Worm (Caenorhabditis elegans) whole organism, L2 larva: ENCODE data around the gene sel-1.

Experiments
- C34F6.9 ChIP-seq: fragments of 150-350 bp; optimal IDR thresholded peaks from 2 replicates; lab custom pipeline; 2014; ENCODE audit warnings: missing biosample characterization, missing genetic modification characterization
- F13H6.1 ChIP-seq: sonication (generic microtip); optimal IDR thresholded peaks from 2 replicates; lab custom pipeline; 2016; ENCODE audit warnings: missing genetic modification characterization, missing compliant biosample characterization
- R02D3.7 ChIP-seq: fragments of 150-350 bp; optimal IDR thresholded peaks from 2 replicates; lab custom pipeline; 2014; ENCODE audit warnings: missing biosample characterization, missing genetic modification characterization
- Y55F3AM.14 ChIP-seq: fragments of 200-800 bp; sonication (Bioruptor generic); optimal IDR thresholded peaks from 2 replicates; lab custom pipeline; 2018; ENCODE audit warnings: mild to moderate bottlenecking, missing genetic modification characterization, missing compliant biosample characterization
- ZK546.5 ChIP-seq: sonication (generic microtip); optimal IDR thresholded peaks from 2 replicates; lab custom pipeline; 2017; ENCODE audit warnings: missing biosample characterization, missing genetic modification characterization
- alr-1 ChIP-seq: fragments of 150-350 bp; optimal IDR thresholded peaks from 2 replicates; lab custom pipeline; 2014; ENCODE audit warnings: missing biosample characterization, missing genetic modification characterization
- aly-2 ChIP-seq: fragments of 150-350 bp; optimal IDR thresholded peaks from 2 replicates; lab custom pipeline; 2014; ENCODE audit warnings: missing biosample characterization, missing genetic modification characterization
- ama-1 ChIP-seq: fragments of 150-350 bp; optimal IDR thresholded peaks from 2 replicates; lab custom pipeline; 2018; ENCODE audit warnings: inconsistent platforms
- blmp-1 ChIP-seq: sonication (generic microtip); optimal IDR thresholded peaks from 2 replicates; lab custom pipeline; 2017; ENCODE audit warnings: missing genetic modification characterization, mild to moderate bottlenecking, missing compliant biosample characterization, antibody characterized with exemption, moderate library complexity; ENCODE audit not compliant: insufficient read depth
- ceh-16 ChIP-seq: fragments of 150-350 bp; optimal IDR thresholded peaks from 2 replicates; lab custom pipeline; 2014; ENCODE audit warnings: missing biosample characterization, missing genetic modification characterization
- ceh-82 ChIP-seq: fragments of 150-350 bp; optimal IDR thresholded peaks from 2 replicates; lab custom pipeline; 2014; ENCODE audit warnings: missing biosample characterization, missing genetic modification characterization
- crh-2 ChIP-seq: sonication (generic microtip); optimal IDR thresholded peaks from 2 replicates; lab custom pipeline; 2017; ENCODE audit warnings: missing biosample characterization, missing genetic modification characterization
- dmd-4 ChIP-seq: sonication (generic microtip); optimal IDR thresholded peaks from 2 replicates; lab custom pipeline; 2017; ENCODE audit warnings: missing biosample characterization, missing genetic modification characterization
- egl-27 ChIP-seq: sonication (generic microtip); optimal IDR thresholded peaks from 3 replicates; lab custom pipeline; 2017; ENCODE audit warnings: missing biosample characterization, missing genetic modification reagents, missing genetic modification characterization
- elt-1 ChIP-seq: fragments of 150-350 bp; optimal IDR thresholded peaks from 2 replicates; lab custom pipeline; 2014; ENCODE audit warnings: missing biosample characterization, missing genetic modification characterization
- elt-3 ChIP-seq: sonication (generic microtip); optimal IDR thresholded peaks from 2 replicates; lab custom pipeline; 2017; ENCODE audit warnings: missing biosample characterization, missing genetic modification characterization
- fos-1 ChIP-seq: fragments of 150-350 bp; optimal IDR thresholded peaks from 2 replicates; lab custom pipeline; 2014; ENCODE audit warnings: missing biosample characterization, missing genetic modification characterization
- gmeb-1 ChIP-seq: fragments of 150-350 bp; optimal IDR thresholded peaks from 2 replicates; lab custom pipeline; 2014; ENCODE audit warnings: missing biosample characterization, missing genetic modification characterization
- lin-11 ChIP-seq: fragments of 150-350 bp; sonication (generic microtip); optimal IDR thresholded peaks from 2 replicates; lab custom pipeline; 2014; ENCODE audit warnings: missing biosample characterization, missing genetic modification characterization, inconsistent platforms, mixed read lengths
- lin-13 ChIP-seq: fragments of 150-350 bp; optimal IDR thresholded peaks from 2 replicates; lab custom pipeline; 2014; ENCODE audit warnings: missing biosample characterization, missing genetic modification reagents, missing genetic modification characterization
- lin-39 ChIP-seq: fragments of 150-350 bp; optimal IDR thresholded peaks from 2 replicates; lab custom pipeline; 2014; ENCODE audit warnings: missing biosample characterization, missing genetic modification reagents, missing genetic modification characterization
- lsy-2 ChIP-seq, 2 experiments: fragments of 150-350 bp in 1 of 2; sonication (generic microtip) in 1 of 2; optimal IDR thresholded peaks; 2 replicates each; lab custom pipeline; 2014 to 2017; ENCODE audit warnings: missing biosample characterization in 2 of 2, missing genetic modification characterization in 2 of 2
- mab-5 ChIP-seq: fragments of 150-350 bp; optimal IDR thresholded peaks from 2 replicates; lab custom pipeline; 2014; ENCODE audit warnings: missing biosample characterization, missing genetic modification characterization
- mbf-1 ChIP-seq: sonication (generic microtip); optimal IDR thresholded peaks from 2 replicates; lab custom pipeline; 2017; ENCODE audit warnings: missing biosample characterization, missing genetic modification characterization
- mdl-1 ChIP-seq, 2 experiments: fragments of 150-350 bp in 1 of 2; sonication (generic microtip) in 1 of 2; optimal IDR thresholded peaks; 2 replicates each; lab custom pipeline; 2017; ENCODE audit warnings: missing biosample characterization in 2 of 2, missing genetic modification characterization in 2 of 2
- nhr-10 ChIP-seq: sonication (generic microtip); optimal IDR thresholded peaks from 2 replicates; lab custom pipeline; 2017; ENCODE audit warnings: missing biosample characterization, missing genetic modification characterization
- nhr-11 ChIP-seq: fragments of 150-350 bp; optimal IDR thresholded peaks from 2 replicates; lab custom pipeline; 2014; ENCODE audit warnings: missing biosample characterization, missing genetic modification characterization
- nhr-12 ChIP-seq: fragments of 150-350 bp; optimal IDR thresholded peaks from 2 replicates; lab custom pipeline; 2014; ENCODE audit warnings: missing biosample characterization, missing genetic modification characterization
- nhr-129 ChIP-seq: fragments of 150-350 bp; optimal IDR thresholded peaks from 2 replicates; lab custom pipeline; 2014; ENCODE audit warnings: missing biosample characterization, missing genetic modification characterization
- nhr-21 ChIP-seq: fragments of 150-350 bp; optimal IDR thresholded peaks from 2 replicates; lab custom pipeline; 2014; ENCODE audit warnings: missing biosample characterization, missing genetic modification characterization
- nhr-23 ChIP-seq: fragments of 150-350 bp; optimal IDR thresholded peaks from 2 replicates; lab custom pipeline; 2014; ENCODE audit warnings: missing biosample characterization, missing genetic modification reagents, missing genetic modification characterization
- nhr-237 ChIP-seq: fragments of 150-350 bp; optimal IDR thresholded peaks from 2 replicates; lab custom pipeline; 2014; ENCODE audit warnings: missing biosample characterization, missing genetic modification characterization
- nhr-25 ChIP-seq: fragments of 150-350 bp; sonication (generic microtip); optimal IDR thresholded peaks from 3 replicates; lab custom pipeline; 2014; ENCODE audit warnings: missing biosample characterization, missing genetic modification characterization
- nhr-6 ChIP-seq: fragments of 150-350 bp; optimal IDR thresholded peaks from 2 replicates; lab custom pipeline; 2014; ENCODE audit warnings: missing biosample characterization, missing genetic modification characterization
- nhr-77 ChIP-seq: fragments of 150-350 bp; optimal IDR thresholded peaks from 2 replicates; lab custom pipeline; 2014; ENCODE audit warnings: missing biosample characterization, missing genetic modification characterization
- peb-1 ChIP-seq: fragments of 150-350 bp; optimal IDR thresholded peaks from 2 replicates; lab custom pipeline; 2014; ENCODE audit warnings: missing biosample characterization, missing genetic modification characterization
- sem-4 ChIP-seq: fragments of 150-350 bp; optimal IDR thresholded peaks from 2 replicates; lab custom pipeline; 2014; ENCODE audit warnings: missing biosample characterization, missing genetic modification reagents, missing genetic modification characterization
- skn-1 ChIP-seq: sonication (generic microtip); optimal IDR thresholded peaks from 2 replicates; lab custom pipeline; 2017; ENCODE audit warnings: missing biosample characterization, missing genetic modification characterization
- sma-3 ChIP-seq: sonication (generic microtip); optimal IDR thresholded peaks from 2 replicates; lab custom pipeline; 2016; ENCODE audit warnings: missing genetic modification reagents, missing genetic modification characterization, missing compliant biosample characterization
- sma-9 ChIP-seq, 2 experiments: fragments of 150-350 bp in 1 of 2; sonication (generic microtip) in 1 of 2; optimal IDR thresholded peaks; 2 replicates each; lab custom pipeline; 2014 to 2016; ENCODE audit warnings: missing genetic modification characterization in 2 of 2, mild to moderate bottlenecking in 1 of 2, missing biosample characterization in 1 of 2, missing compliant biosample characterization in 1 of 2, missing genetic modification reagents in 1 of 2, moderate library complexity in 1 of 2
- snpc-4 ChIP-seq: fragments of 150-350 bp; optimal IDR thresholded peaks from 2 replicates; lab custom pipeline; 2014; ENCODE audit warnings: missing biosample characterization, missing genetic modification characterization
- unc-39 ChIP-seq: fragments of 150-350 bp; optimal IDR thresholded peaks from 2 replicates; lab custom pipeline; 2014; ENCODE audit warnings: missing biosample characterization, missing genetic modification characterization
- unc-55 ChIP-seq: fragments of 150-350 bp; sonication (generic microtip); optimal IDR thresholded peaks from 3 replicates; lab custom pipeline; 2014; ENCODE audit warnings: missing biosample characterization, missing genetic modification reagents, missing genetic modification characterization
- unc-62 ChIP-seq: fragments of 150-350 bp; optimal IDR thresholded peaks from 2 replicates; lab custom pipeline; 2014; ENCODE audit warnings: missing biosample characterization, missing genetic modification reagents, missing genetic modification characterization
- zag-1 ChIP-seq: fragments of 150-350 bp; optimal IDR thresholded peaks from 2 replicates; lab custom pipeline; 2014; ENCODE audit warnings: missing biosample characterization, missing genetic modification characterization
- ztf-1 ChIP-seq: fragments of 200-800 bp; sonication (Bioruptor generic); conservative IDR thresholded peaks from 2 replicates; pipeline ENCODE4 v1.3.6; 2022; ENCODE audit warnings: missing genetic modification characterization, missing compliant biosample characterization
- ztf-11 ChIP-seq: sonication (generic microtip); optimal IDR thresholded peaks from 2 replicates; lab custom pipeline; 2017; ENCODE audit warnings: missing biosample characterization, missing genetic modification characterization
- ztf-4 ChIP-seq: fragments of 150-350 bp; optimal IDR thresholded peaks from 2 replicates; lab custom pipeline; 2014; ENCODE audit warnings: missing biosample characterization, missing genetic modification characterization

The sel-1 gene

DNA sequence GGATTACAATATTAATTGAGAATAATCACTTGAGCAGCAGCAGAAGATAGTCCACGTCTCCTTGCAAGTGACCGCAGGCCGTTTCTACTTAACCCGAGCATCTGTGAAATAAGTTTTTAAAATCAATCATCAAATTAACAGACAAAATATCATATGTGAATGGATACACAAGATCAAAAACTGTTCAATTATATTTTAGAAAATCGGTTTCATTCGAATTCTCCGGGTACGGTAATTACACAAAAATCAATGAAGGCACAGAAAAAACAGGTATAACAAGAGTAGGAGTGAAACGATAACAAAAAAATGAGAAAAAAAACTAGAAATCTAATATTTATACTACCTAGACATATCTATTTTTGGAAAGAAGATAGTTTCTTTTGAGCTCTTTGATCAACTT is 35.7 kb downstream of the sel-1 start, which contains the start of gene mma-1:
Gene mma-1 (minus strand): TSS at position 101 of the 400 bp plus-strand sequence.
- TF ChIP-seq ceh-82 (tag; lab: Kevin White, UChicago) = no peak
- TF ChIP-seq nhr-11 (tag; lab: Kevin White, UChicago) = no peak
- no peak for TF ChIP-seq C34F6.9
- no peak for TF ChIP-seq nhr-77
- TF ChIP-seq elt-3 = no peak
- TF ChIP-seq, all 48 proteins: peak for 0

DNA sequence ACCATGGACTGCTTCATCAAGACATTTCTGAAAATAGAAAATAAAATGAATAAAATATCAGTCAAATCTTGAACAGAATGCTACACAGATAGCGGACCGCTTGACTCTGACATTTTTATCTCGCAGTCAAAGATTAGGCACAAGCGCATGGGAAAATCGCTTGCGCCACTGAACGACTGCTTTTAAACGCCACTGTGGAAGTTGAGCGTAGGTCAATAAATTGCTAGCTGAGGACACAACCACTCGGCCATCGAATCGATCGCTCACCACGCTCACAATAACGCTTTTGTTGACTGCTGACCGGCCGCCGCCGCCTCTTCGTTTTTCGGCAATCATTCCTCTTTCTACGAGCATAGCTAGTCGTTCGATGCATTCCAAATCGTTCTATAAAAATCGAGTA is 36.3 kb downstream of the sel-1 start:
- TF ChIP-seq unc-39 (tag; lab: Kevin White, UChicago) = no peak
- no peak for TF ChIP-seq mab-5 (tag; lab: Kevin White, UChicago)
- no peak for TF ChIP-seq zag-1 (tag; lab: Kevin White, UChicago)
- no peak for TF ChIP-seq lin-39 (tag; lab: Kevin White, UChicago)
- no peak for TF ChIP-seq elt-3
- peak; percentile 55 for TF ChIP-seq lin-13 (GFP tag; lab: Kevin White, UChicago)
- TF ChIP-seq ceh-16 = no peak
- TF ChIP-seq F13H6.1 = peak; percentile 44
- TF ChIP-seq lin-11 (tag; lab: Kevin White, UChicago) = peak; percentile 18
- no peak for TF ChIP-seq nhr-25 (tag; lab: Kevin White, UChicago)
- TF ChIP-seq nhr-237 (tag; lab: Kevin White, UChicago) = no peak
- TF ChIP-seq blmp-1 (tag; lab: Kevin White, UChicago) = no peak
- no peak for TF ChIP-seq elt-1 (tag; lab: Kevin White, UChicago)
- TF ChIP-seq lsy-2 (tag; optimal IDR thresholded peaks at IDR 0.05; lab: Kevin White, UChicago) = peak in 1 of 2 experiments; percentile 41
- no peak for TF ChIP-seq ceh-82 (tag; lab: Kevin White, UChicago)
- no peak for TF ChIP-seq Y55F3AM.14 (GFP tag; lab: Kevin White, UChicago)
- no peak for TF ChIP-seq R02D3.7
- TF ChIP-seq dmd-4 (tag; lab: Kevin White, UChicago) = no peak
- peak; percentile 26 for TF ChIP-seq crh-2 (tag; lab: Kevin White, UChicago)
- no peak for TF ChIP-seq nhr-10
- TF ChIP-seq peb-1 (tag; lab: Kevin White, UChicago) = no peak
- TF ChIP-seq ztf-4 (tag; lab: Kevin White, UChicago) = no peak
- TF ChIP-seq snpc-4 (tag; lab: Kevin White, UChicago) = no peak
- no peak for TF ChIP-seq ama-1 (lab: Kevin White, UChicago)
- no peak for TF ChIP-seq nhr-77
- no peak for TF ChIP-seq ztf-1
- TF ChIP-seq gmeb-1 (tag; lab: Kevin White, UChicago) = peak; percentile 51
- TF ChIP-seq sma-3 (GFP tag; lab: Kevin White, UChicago) = peak; percentile 55
- TF ChIP-seq aly-2 (tag; lab: Kevin White, UChicago) = no peak
- TF ChIP-seq sem-4 (tag; lab: Kevin White, UChicago) = no peak
- TF ChIP-seq mdl-1 (tag; optimal IDR thresholded peaks at IDR 0.05; lab: Kevin White, UChicago) = no peak
- no peak for TF ChIP-seq skn-1 (tag; lab: Kevin White, UChicago)
- TF ChIP-seq nhr-129 (tag; lab: Kevin White, UChicago) = peak; percentile 70
- peak; percentile 29 for TF ChIP-seq egl-27
- no peak for TF ChIP-seq unc-62 (GFP tag; lab: Kevin White, UChicago)
- peak; percentile 48 for TF ChIP-seq nhr-21
- no peak for TF ChIP-seq nhr-11 (tag; lab: Kevin White, UChicago)
- peak; percentile 37 for TF ChIP-seq C34F6.9
- TF ChIP-seq fos-1 (tag; lab: Kevin White, UChicago) = peak; percentile 16
- TF ChIP-seq sma-9 (GFP tag; optimal IDR thresholded peaks at IDR 0.05; lab: Kevin White, UChicago) = peak; percentile 58
- no peak for TF ChIP-seq sma-9 (tag; optimal IDR thresholded peaks at IDR 0.05; lab: Kevin White, UChicago)
- no peak for TF ChIP-seq ztf-11 (tag; lab: Kevin White, UChicago)
- TF ChIP-seq nhr-12 (tag; lab: Kevin White, UChicago) = no peak
- no peak for TF ChIP-seq mbf-1
- TF ChIP-seq ZK546.5 (tag; lab: Kevin White, UChicago) = no peak
- no peak for TF ChIP-seq alr-1
- TF ChIP-seq unc-55 (GFP tag; lab: Kevin White, UChicago) = no peak
- TF ChIP-seq nhr-23 (tag; lab: Kevin White, UChicago) = no peak
- TF ChIP-seq nhr-6 = no peak
